Worm (Caenorhabditis elegans) whole organism, L2 larva: ENCODE results near the gene npr-32.

Experiments used
- Y55F3AM.14 ChIP-seq: fragments of 200-800 bp; sonication (Bioruptor generic); optimal IDR thresholded peaks from 2 replicates; lab custom pipeline; 2018; ENCODE audit warnings: mild to moderate bottlenecking, missing genetic modification characterization, missing compliant biosample characterization
- elt-3 ChIP-seq: sonication (generic microtip); optimal IDR thresholded peaks from 2 replicates; lab custom pipeline; 2017; ENCODE audit warnings: missing biosample characterization, missing genetic modification characterization
- lin-13 ChIP-seq: fragments of 150-350 bp; optimal IDR thresholded peaks from 2 replicates; lab custom pipeline; 2014; ENCODE audit warnings: missing biosample characterization, missing genetic modification reagents, missing genetic modification characterization
- nhr-11 ChIP-seq: fragments of 150-350 bp; optimal IDR thresholded peaks from 2 replicates; lab custom pipeline; 2014; ENCODE audit warnings: missing biosample characterization, missing genetic modification characterization
- nhr-23 ChIP-seq: fragments of 150-350 bp; optimal IDR thresholded peaks from 2 replicates; lab custom pipeline; 2014; ENCODE audit warnings: missing biosample characterization, missing genetic modification reagents, missing genetic modification characterization
- nhr-237 ChIP-seq: fragments of 150-350 bp; optimal IDR thresholded peaks from 2 replicates; lab custom pipeline; 2014; ENCODE audit warnings: missing biosample characterization, missing genetic modification characterization
- peb-1 ChIP-seq: fragments of 150-350 bp; optimal IDR thresholded peaks from 2 replicates; lab custom pipeline; 2014; ENCODE audit warnings: missing biosample characterization, missing genetic modification characterization
- unc-55 ChIP-seq: fragments of 150-350 bp; sonication (generic microtip); optimal IDR thresholded peaks from 3 replicates; lab custom pipeline; 2014; ENCODE audit warnings: missing biosample characterization, missing genetic modification reagents, missing genetic modification characterization
- unc-62 ChIP-seq: fragments of 150-350 bp; optimal IDR thresholded peaks from 2 replicates; lab custom pipeline; 2014; ENCODE audit warnings: missing biosample characterization, missing genetic modification reagents, missing genetic modification characterization
- zag-1 ChIP-seq: fragments of 150-350 bp; optimal IDR thresholded peaks from 2 replicates; lab custom pipeline; 2014; ENCODE audit warnings: missing biosample characterization, missing genetic modification characterization
- ztf-11 ChIP-seq: sonication (generic microtip); optimal IDR thresholded peaks from 2 replicates; lab custom pipeline; 2017; ENCODE audit warnings: missing biosample characterization, missing genetic modification characterization
- ztf-4 ChIP-seq: fragments of 150-350 bp; optimal IDR thresholded peaks from 2 replicates; lab custom pipeline; 2014; ENCODE audit warnings: missing biosample characterization, missing genetic modification characterization

DNA sequence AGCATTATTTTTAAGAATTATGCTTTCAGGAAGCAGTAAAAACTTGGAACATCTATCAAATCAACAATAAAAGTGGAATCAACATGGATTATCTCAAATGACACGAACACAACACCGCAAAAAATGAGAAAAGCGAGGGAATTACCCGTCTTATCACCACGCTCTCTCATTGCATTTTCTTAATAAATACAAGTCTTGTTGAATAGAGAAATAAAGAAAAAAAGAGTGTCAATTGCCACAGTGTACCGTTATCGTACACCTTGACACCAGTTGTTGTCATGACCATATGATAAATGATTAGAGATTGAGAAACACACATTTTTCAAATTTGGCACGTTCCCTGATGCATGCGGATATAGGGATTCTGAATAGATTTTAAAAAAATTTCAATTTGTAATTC is 32.9 kb upstream of the npr-32 start:
- TF ChIP-seq nhr-23 (tag; lab: Kevin White, UChicago) (no peak), zag-1 (no peak), ztf-4 (tag; lab: Kevin White, UChicago) (no peak), unc-62 (GFP tag; lab: Kevin White, UChicago) (no peak), nhr-237 (tag; lab: Kevin White, UChicago) (no peak), peb-1 (tag; lab: Kevin White, UChicago) (no peak), nhr-11 (tag; lab: Kevin White, UChicago) (no peak), unc-55 (GFP tag; lab: Kevin White, UChicago) (no peak), lin-13 (GFP tag; lab: Kevin White, UChicago) (no peak), elt-3 (tag; lab: Kevin White, UChicago) (no peak), ztf-11 (no peak), Y55F3AM.14 (GFP tag; lab: Kevin White, UChicago) (no peak)
